Worm (Caenorhabditis elegans) whole organism, L3 larva: ENCODE data around the gene flh-1.
A peak's percentile ranks its signal among the peaks of the same experiment; 100 is the strongest.

Source experiments
- R02D3.7 ChIP-seq: fragments of 150-350 bp; optimal IDR thresholded peaks from 2 replicates; lab custom pipeline; 2014; ENCODE audit warnings: missing biosample characterization, missing genetic modification characterization
- aly-2 ChIP-seq: fragments of 150-350 bp; optimal IDR thresholded peaks from 2 replicates; lab custom pipeline; 2014; ENCODE audit warnings: missing biosample characterization, missing genetic modification characterization
- ama-1 ChIP-seq: fragments of 150-350 bp; optimal IDR thresholded peaks from 2 replicates; lab custom pipeline; 2018
- ceh-16 ChIP-seq: sonication (generic microtip); optimal IDR thresholded peaks from 2 replicates; lab custom pipeline; 2017; ENCODE audit warnings: missing biosample characterization, missing genetic modification characterization
- ceh-28 ChIP-seq: fragments of 150-350 bp; optimal IDR thresholded peaks from 2 replicates; lab custom pipeline; 2014; ENCODE audit warnings: missing biosample characterization, missing genetic modification reagents, missing genetic modification characterization
- ceh-9 ChIP-seq: sonication (generic microtip); optimal IDR thresholded peaks from 2 replicates; lab custom pipeline; 2018; ENCODE audit warnings: missing biosample characterization, missing genetic modification characterization
- daf-12 ChIP-seq: fragments of 150-350 bp; optimal IDR thresholded peaks from 2 replicates; lab custom pipeline; 2014; ENCODE audit warnings: missing biosample characterization, missing genetic modification reagents, missing genetic modification characterization
- egl-5 ChIP-seq: fragments of 150-350 bp; optimal IDR thresholded peaks from 2 replicates; lab custom pipeline; 2017; ENCODE audit warnings: missing biosample characterization, missing genetic modification reagents, missing genetic modification characterization, inconsistent platforms
- elt-2 ChIP-seq: sonication (generic microtip); optimal IDR thresholded peaks from 2 replicates; lab custom pipeline; 2016; ENCODE audit warnings: missing genetic modification reagents, mild to moderate bottlenecking, missing genetic modification characterization, missing compliant biosample characterization
- fkh-10 ChIP-seq: sonication (generic microtip); optimal IDR thresholded peaks from 2 replicates; lab custom pipeline; 2017; ENCODE audit warnings: missing biosample characterization, missing genetic modification reagents, missing genetic modification characterization
- hmg-11 ChIP-seq: sonication (generic microtip); optimal IDR thresholded peaks from 2 replicates; lab custom pipeline; 2016; ENCODE audit warnings: missing genetic modification characterization, missing compliant biosample characterization
- jun-1 ChIP-seq: fragments of 150-350 bp; optimal IDR thresholded peaks from 2 replicates; lab custom pipeline; 2014; ENCODE audit warnings: missing biosample characterization, missing genetic modification reagents, missing genetic modification characterization
- lin-15B ChIP-seq: fragments of 150-350 bp; optimal IDR thresholded peaks from 2 replicates; lab custom pipeline; 2014; ENCODE audit warnings: missing biosample characterization, missing genetic modification characterization
- lin-39 ChIP-seq: fragments of 150-350 bp; optimal IDR thresholded peaks from 2 replicates; lab custom pipeline; 2018; ENCODE audit warnings: missing biosample characterization, missing genetic modification reagents, missing genetic modification characterization
- mdl-1 ChIP-seq: fragments of 150-350 bp; optimal IDR thresholded peaks from 2 replicates; lab custom pipeline; 2014; ENCODE audit warnings: missing biosample characterization, missing genetic modification characterization
- mml-1 ChIP-seq: fragments of 150-350 bp; sonication (generic microtip); optimal IDR thresholded peaks from 3 replicates; lab custom pipeline; 2014; ENCODE audit warnings: missing biosample characterization, missing genetic modification characterization
- nfya-1 ChIP-seq: sonication (generic microtip); optimal IDR thresholded peaks from 2 replicates; lab custom pipeline; 2017; ENCODE audit warnings: missing genetic modification characterization, mild to moderate bottlenecking, missing compliant biosample characterization, antibody characterized with exemption, moderate library complexity; ENCODE audit not compliant: insufficient read depth
- nhr-11 ChIP-seq: fragments of 150-350 bp; optimal IDR thresholded peaks from 2 replicates; lab custom pipeline; 2014; ENCODE audit warnings: missing biosample characterization, missing genetic modification characterization
- nhr-23 ChIP-seq: fragments of 150-350 bp; optimal IDR thresholded peaks from 2 replicates; lab custom pipeline; 2014; ENCODE audit warnings: missing biosample characterization, missing genetic modification reagents, missing genetic modification characterization
- nhr-237 ChIP-seq: fragments of 150-350 bp; optimal IDR thresholded peaks from 2 replicates; lab custom pipeline; 2014; ENCODE audit warnings: missing biosample characterization, missing genetic modification characterization
- nhr-25 ChIP-seq: sonication (generic microtip); optimal IDR thresholded peaks from 2 replicates; lab custom pipeline; 2017; ENCODE audit warnings: missing biosample characterization, missing genetic modification characterization
- nhr-28 ChIP-seq: fragments of 150-350 bp; optimal IDR thresholded peaks from 2 replicates; lab custom pipeline; 2014; ENCODE audit warnings: missing biosample characterization, missing genetic modification characterization
- nhr-43 ChIP-seq: sonication (generic microtip); optimal IDR thresholded peaks from 2 replicates; lab custom pipeline; 2016; ENCODE audit warnings: mild to moderate bottlenecking, missing genetic modification characterization, missing compliant biosample characterization; ENCODE audit not compliant: poor library complexity, severe bottlenecking
- nhr-67 ChIP-seq: fragments of 150-350 bp; optimal IDR thresholded peaks from 2 replicates; lab custom pipeline; 2014; ENCODE audit warnings: missing biosample characterization, missing genetic modification characterization
- nhr-76 ChIP-seq: fragments of 150-350 bp; sonication (generic microtip); optimal IDR thresholded peaks from 5 replicates; lab custom pipeline; 2014; ENCODE audit warnings: missing biosample characterization, missing genetic modification characterization
- pha-4 ChIP-seq: fragments of 150-350 bp; optimal IDR thresholded peaks from 2 replicates; lab custom pipeline; 2014; ENCODE audit warnings: missing biosample characterization, missing genetic modification reagents, missing genetic modification characterization
- pqm-1 ChIP-seq: fragments of 150-350 bp; optimal IDR thresholded peaks from 2 replicates; lab custom pipeline; 2017; ENCODE audit warnings: missing biosample characterization, missing genetic modification characterization, inconsistent platforms
- snpc-4 ChIP-seq: fragments of 150-350 bp; optimal IDR thresholded peaks from 2 replicates; lab custom pipeline; 2014; ENCODE audit warnings: missing biosample characterization, missing genetic modification characterization
- tbx-2 ChIP-seq: sonication (generic microtip); optimal IDR thresholded peaks from 2 replicates; lab custom pipeline; 2016; ENCODE audit warnings: mild to moderate bottlenecking, missing genetic modification characterization, missing compliant biosample characterization
- unc-39 ChIP-seq: sonication (generic microtip); optimal IDR thresholded peaks from 4 replicates; lab custom pipeline; 2017; ENCODE audit warnings: missing biosample characterization, missing genetic modification characterization
- zag-1 ChIP-seq: fragments of 150-350 bp; optimal IDR thresholded peaks from 2 replicates; lab custom pipeline; 2014; ENCODE audit warnings: missing biosample characterization, missing genetic modification characterization
- ztf-11 ChIP-seq: fragments of 150-350 bp; optimal IDR thresholded peaks from 2 replicates; lab custom pipeline; 2014; ENCODE audit warnings: missing biosample characterization, missing genetic modification characterization
- ztf-4 ChIP-seq: fragments of 150-350 bp; optimal IDR thresholded peaks from 2 replicates; lab custom pipeline; 2014; ENCODE audit warnings: missing biosample characterization, missing genetic modification characterization

The flh-1 gene

ce11 chrIV:9216956-9217355, 47.1 kb downstream of the flh-1 start:
- TF ChIP-seq ztf-4, result no peak
- no peak for TF ChIP-seq ceh-9 (tag; lab: Kevin White, UChicago)
- no peak for TF ChIP-seq ama-1 (lab: Kevin White, UChicago)
- no peak for TF ChIP-seq zag-1 (tag; lab: Kevin White, UChicago)
- TF ChIP-seq pqm-1 (tag; lab: Kevin White, UChicago), result peak; percentile 25
- no peak for TF ChIP-seq nhr-25
- TF ChIP-seq R02D3.7 (tag; lab: Kevin White, UChicago), result no peak
- TF ChIP-seq aly-2 (tag; lab: Kevin White, UChicago), result no peak
- TF ChIP-seq elt-2, result peak; percentile 70
- no peak for TF ChIP-seq snpc-4 (tag; lab: Kevin White, UChicago)

- peak; percentile 75 for TF ChIP-seq egl-5 (tag; lab: Kevin White, UChicago)
- TF ChIP-seq unc-39 (tag; lab: Kevin White, UChicago), result no peak
- TF ChIP-seq ama-1 (lab: Kevin White, UChicago), result peak; percentile 52
- peak; percentile 34 for TF ChIP-seq fkh-10 (GFP tag; lab: Kevin White, UChicago)
- TF ChIP-seq hmg-11 (tag; lab: Kevin White, UChicago), result peak; percentile 70
- peak; percentile 63 for TF ChIP-seq nfya-1 (tag; lab: Kevin White, UChicago)
- peak; percentile 16 for TF ChIP-seq lin-15B (tag; lab: Kevin White, UChicago)
- TF ChIP-seq tbx-2, result no peak
- peak; percentile 22 for TF ChIP-seq snpc-4 (tag; lab: Kevin White, UChicago)
- TF ChIP-seq ztf-11 (tag; lab: Kevin White, UChicago), result no peak
- peak; percentile 52 for TF ChIP-seq pha-4 (tag; lab: Kevin White, UChicago)
- TF ChIP-seq zag-1 (tag; lab: Kevin White, UChicago), result no peak
- TF ChIP-seq nhr-11 (tag; lab: Kevin White, UChicago), result no peak
- peak; percentile 4 for TF ChIP-seq nhr-23 (tag; lab: Kevin White, UChicago)
- TF ChIP-seq mdl-1 (tag; lab: Kevin White, UChicago), result peak; percentile 62
- peak; percentile 86 for TF ChIP-seq lin-39
- TF ChIP-seq ceh-28, result no peak
- TF ChIP-seq nhr-28 (tag; lab: Kevin White, UChicago), result no peak
- TF ChIP-seq ztf-4, result no peak
Measured at ce11 chrIV:9216437-9216836, 47.6 kb downstream of the flh-1 start.

- no peak for TF ChIP-seq nhr-237 (tag; lab: Kevin White, UChicago)
- TF ChIP-seq nfya-1 (tag; lab: Kevin White, UChicago), result peak; percentile 14
Measured at ce11 chrIV:9215824-9216223, 48.2 kb downstream of the flh-1 start.

- no peak for TF ChIP-seq tbx-2
- TF ChIP-seq hmg-11 (tag; lab: Kevin White, UChicago), result no peak
- TF ChIP-seq ztf-4, result no peak
- TF ChIP-seq daf-12 (tag; lab: Kevin White, UChicago), result no peak
- no peak for TF ChIP-seq jun-1
Measured at ce11 chrIV:9214823-9215222, 49.2 kb downstream of the flh-1 start.

ce11 chrIV:9212121-9212520, 51.9 kb downstream of the flh-1 start, which contains the start of gene C46C2.6:
Gene C46C2.6, plus strand, starts transcription at chrIV:9212421.
- no peak for TF ChIP-seq unc-39 (tag; lab: Kevin White, UChicago)
- TF ChIP-seq nhr-11 (tag; lab: Kevin White, UChicago), result no peak
- no peak for TF ChIP-seq ceh-16 (tag; lab: Kevin White, UChicago)
- no peak for TF ChIP-seq elt-2
- TF ChIP-seq ama-1 (lab: Kevin White, UChicago), result no peak
- peak; percentile 40 for TF ChIP-seq aly-2 (tag; lab: Kevin White, UChicago)
- no peak for TF ChIP-seq nhr-67 (tag; lab: Kevin White, UChicago)
- TF ChIP-seq lin-39, result no peak
- TF ChIP-seq nhr-43, result no peak
- TF ChIP-seq egl-5 (tag; lab: Kevin White, UChicago), result no peak
- no peak for TF ChIP-seq hmg-11 (tag; lab: Kevin White, UChicago)
- TF ChIP-seq pha-4 (tag; lab: Kevin White, UChicago), result peak; percentile 18
- TF ChIP-seq mml-1 (tag; lab: Kevin White, UChicago), result no peak
- TF ChIP-seq R02D3.7 (tag; lab: Kevin White, UChicago), result no peak
- no peak for TF ChIP-seq mdl-1 (tag; lab: Kevin White, UChicago)
- no peak for TF ChIP-seq nhr-76 (tag; lab: Kevin White, UChicago)
- TF ChIP-seq jun-1, result no peak
